Fruit fly (Drosophila melanogaster): ENCODE measurements around the gene CG32152.

DNA sequence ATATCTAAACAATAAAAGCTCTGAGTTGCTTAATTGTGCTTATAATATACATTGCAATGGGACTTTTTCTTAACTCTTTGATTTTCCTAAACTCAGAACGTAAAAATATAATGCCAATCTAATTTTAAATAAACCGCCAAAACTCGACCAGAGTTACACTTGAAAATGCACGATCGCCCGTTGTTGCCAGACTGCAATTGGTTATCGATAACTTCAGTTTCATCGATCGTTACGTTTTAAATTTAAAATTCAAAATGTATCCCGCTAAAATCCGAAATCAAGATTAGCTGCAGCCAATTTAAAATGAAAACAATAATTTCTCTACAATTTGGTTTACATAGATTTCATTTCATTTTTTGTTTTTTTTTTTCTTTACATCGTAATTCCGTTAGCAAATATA is 4.7 kb downstream of the CG32152 start:
- no peak for TF ChIP-seq CG8478 (optimal IDR thresholded peaks at IDR 0.05)
- TF ChIP-seq usp (GFP tag; optimal IDR thresholded peaks at IDR 0.05) = no peak
- TF ChIP-seq EcR (GFP tag; optimal IDR thresholded peaks at IDR 0.05) = no peak
